Worm (Caenorhabditis elegans) whole organism, mixed stage, embryonic: ENCODE results near the gene clec-238.

Source experiments
- ceh-39 ChIP-seq: fragments of 150-350 bp; optimal IDR thresholded peaks from 2 replicates; lab custom pipeline; 2014; ENCODE audit warnings: missing biosample characterization, missing genetic modification characterization
- cnd-1 ChIP-seq: fragments of 200-800 bp; sonication (Bioruptor generic); optimal IDR thresholded peaks from 2 replicates; lab custom pipeline; 2018; ENCODE audit warnings: mild to moderate bottlenecking, missing genetic modification characterization, missing compliant biosample characterization
- flh-1 ChIP-seq: fragments of 200-800 bp; sonication (Bioruptor generic); optimal IDR thresholded peaks from 2 replicates; lab custom pipeline; 2018; ENCODE audit warnings: mild to moderate bottlenecking, missing genetic modification characterization, moderate library complexity, missing compliant biosample characterization
- mab-5 ChIP-seq: fragments of 150-350 bp; optimal IDR thresholded peaks from 2 replicates; lab custom pipeline; 2014; ENCODE audit warnings: missing biosample characterization, missing genetic modification characterization
- mep-1 ChIP-seq: fragments of 150-350 bp; optimal IDR thresholded peaks from 2 replicates; lab custom pipeline; 2017; ENCODE audit warnings: missing biosample characterization, missing genetic modification reagents, missing genetic modification characterization, inconsistent platforms
- nhr-12 ChIP-seq: fragments of 150-350 bp; optimal IDR thresholded peaks from 2 replicates; lab custom pipeline; 2014; ENCODE audit warnings: missing biosample characterization, missing genetic modification characterization
- pha-4 ChIP-seq: fragments of 150-350 bp; optimal IDR thresholded peaks from 2 replicates; lab custom pipeline; 2018; ENCODE audit warnings: missing biosample characterization, missing genetic modification reagents, missing genetic modification characterization
- sem-2 ChIP-seq: fragments of 200-800 bp; sonication (Bioruptor generic); optimal IDR thresholded peaks from 2 replicates; lab custom pipeline; 2018; ENCODE audit warnings: mild to moderate bottlenecking, missing genetic modification characterization, missing compliant biosample characterization
- unc-39 ChIP-seq: fragments of 150-350 bp; optimal IDR thresholded peaks from 2 replicates; lab custom pipeline; 2014; ENCODE audit warnings: missing biosample characterization, missing genetic modification characterization
- ztf-11 ChIP-seq: fragments of 150-350 bp; optimal IDR thresholded peaks from 2 replicates; lab custom pipeline; 2014; ENCODE audit warnings: missing biosample characterization, missing genetic modification characterization

ce11 chrV:16987783-16988182 is 36.2 kb downstream of the clec-238 start:
- TF ChIP-seq sem-2 (GFP tag; lab: Kevin White, UChicago) (no peak), unc-39 (no peak), mab-5 (tag; lab: Kevin White, UChicago) (no peak), ceh-39 (tag; lab: Kevin White, UChicago) (no peak), cnd-1 (tag; lab: Kevin White, UChicago) (no peak), mep-1 (tag; lab: Kevin White, UChicago) (no peak), pha-4 (tag; lab: Kevin White, UChicago) (no peak), flh-1 (GFP tag; lab: Kevin White, UChicago) (no peak), nhr-12 (tag; lab: Kevin White, UChicago) (no peak), ztf-11 (tag; lab: Kevin White, UChicago) (no peak)
